Worm (Caenorhabditis elegans): ENCODE results near the gene ceh-48.

DNA sequence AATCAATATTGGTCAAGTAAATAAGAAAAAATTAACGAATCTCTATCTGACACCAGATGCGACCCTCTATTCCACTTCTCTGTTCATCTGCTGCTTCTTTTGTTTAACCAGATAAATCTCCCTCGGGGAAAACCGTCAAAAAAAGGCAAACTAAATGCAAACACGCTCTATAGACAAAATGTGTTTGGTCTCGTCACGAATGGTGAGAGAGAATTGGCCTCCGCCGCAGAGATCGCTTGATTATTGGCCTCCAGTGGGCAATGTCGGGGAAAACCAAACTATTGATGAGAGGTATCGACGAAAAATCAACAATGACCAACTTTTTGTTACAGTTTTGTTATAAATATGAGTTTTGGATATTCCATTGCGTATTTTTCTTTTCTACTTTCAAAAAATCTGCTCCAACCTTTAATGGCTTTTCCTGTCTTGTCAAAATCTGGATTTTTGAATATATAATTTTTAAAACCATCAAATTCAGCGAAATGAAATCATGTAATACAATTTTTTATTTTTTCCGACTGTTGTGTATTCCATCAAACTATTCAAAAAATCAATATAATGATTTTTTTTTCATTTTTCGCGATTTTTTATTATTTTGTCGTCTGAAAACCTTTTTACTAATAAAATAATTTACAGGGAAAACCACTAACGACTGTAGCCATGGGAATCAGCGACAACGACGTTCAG is 21.3 kb upstream of the ceh-48 start, which contains the start of the genes C17H12.2 and vha-8:
- no peak for TF ChIP-seq med-1 (GFP tag; optimal IDR thresholded peaks at IDR 0.05; ENCODE audit: insufficient read depth)
- TF ChIP-seq flt-1 (GFP tag; IDR thresholded peaks at IDR 0.05): no peak
- TF ChIP-seq cog-1 (tag; optimal IDR thresholded peaks at IDR 0.05): peak; percentile 84
- no peak for TF ChIP-seq T22C8.4 (GFP tag; IDR thresholded peaks at IDR 0.05)

Measured in whole organism, midembryonic.